Fruit fly (Drosophila melanogaster) whole organism, pupa: ENCODE results near the gene CG43338.

Experiments used
- CG10348 ChIP-seq: fragments of 200-800 bp; sonication (Bioruptor generic); IDR thresholded peaks from 2 replicates; pipeline ENCODE4 v1.3.6; 2022; ENCODE audit warnings: missing biosample characterization, missing genetic modification characterization
- CG12605 ChIP-seq: fragments of 200-800 bp; sonication (Bioruptor generic); IDR thresholded peaks from 2 replicates; pipeline ENCODE4 v1.3.6; 2022; ENCODE audit warnings: missing biosample characterization, missing genetic modification characterization
- CG14655 ChIP-seq: fragments of 200-800 bp; sonication (Bioruptor generic); optimal IDR thresholded peaks from 3 replicates; lab custom pipeline; 2017; ENCODE audit warnings: mild to moderate bottlenecking, missing biosample characterization, missing genetic modification reagents, missing genetic modification characterization
- CG15710 ChIP-seq: fragments of 200-800 bp; sonication (Bioruptor generic); optimal IDR thresholded peaks from 2 replicates; lab custom pipeline; 2018; ENCODE audit warnings: missing biosample characterization, mild to moderate bottlenecking, missing genetic modification characterization, moderate library complexity
- CG17806 ChIP-seq: fragments of 200-800 bp; sonication (Bioruptor generic); optimal IDR thresholded peaks from 2 replicates; lab custom pipeline; 2018; ENCODE audit warnings: missing biosample characterization, mild to moderate bottlenecking, missing genetic modification characterization, moderate library complexity
- CG32121 ChIP-seq: fragments of 200-800 bp; sonication (Bioruptor generic); IDR thresholded peaks from 2 replicates; pipeline ENCODE4 v1.3.6; 2022; ENCODE audit warnings: missing biosample characterization, missing genetic modification characterization
- CG34367 ChIP-seq: fragments of 200-800 bp; sonication (Bioruptor generic); optimal IDR thresholded peaks from 2 replicates; lab custom pipeline; 2018; ENCODE audit warnings: missing biosample characterization, mild to moderate bottlenecking, missing genetic modification characterization
- CG4496 ChIP-seq: fragments of 200-800 bp; sonication (Bioruptor generic); IDR thresholded peaks from 3 replicates; pipeline ENCODE4 v1.3.6; 2022; ENCODE audit warnings: missing biosample characterization, missing genetic modification characterization
- CG8301 ChIP-seq: fragments of 200-800 bp; sonication (Bioruptor generic); optimal IDR thresholded peaks from 2 replicates; lab custom pipeline; 2018; ENCODE audit warnings: missing biosample characterization, mild to moderate bottlenecking, missing genetic modification characterization
- CG9948 ChIP-seq: fragments of 200-800 bp; sonication (Bioruptor generic); optimal IDR thresholded peaks from 2 replicates; lab custom pipeline; 2018; ENCODE audit warnings: missing biosample characterization, mild to moderate bottlenecking, missing genetic modification characterization, moderate library complexity
- Ets98B ChIP-seq: fragments of 200-800 bp; sonication (Bioruptor generic); IDR thresholded peaks from 2 replicates; pipeline ENCODE4 v1.3.6; 2022; ENCODE audit warnings: missing biosample characterization, missing genetic modification characterization
- Pif1A ChIP-seq: fragments of 200-800 bp; sonication (Bioruptor generic); optimal IDR thresholded peaks from 3 replicates; lab custom pipeline; 2016; ENCODE audit warnings: missing biosample characterization, missing genetic modification characterization
- Snoo ChIP-seq: fragments of 200-800 bp; sonication (Bioruptor generic); optimal IDR thresholded peaks from 3 replicates; lab custom pipeline; 2017; ENCODE audit warnings: missing biosample characterization, mild to moderate bottlenecking, missing genetic modification characterization, inconsistent platforms

DNA sequence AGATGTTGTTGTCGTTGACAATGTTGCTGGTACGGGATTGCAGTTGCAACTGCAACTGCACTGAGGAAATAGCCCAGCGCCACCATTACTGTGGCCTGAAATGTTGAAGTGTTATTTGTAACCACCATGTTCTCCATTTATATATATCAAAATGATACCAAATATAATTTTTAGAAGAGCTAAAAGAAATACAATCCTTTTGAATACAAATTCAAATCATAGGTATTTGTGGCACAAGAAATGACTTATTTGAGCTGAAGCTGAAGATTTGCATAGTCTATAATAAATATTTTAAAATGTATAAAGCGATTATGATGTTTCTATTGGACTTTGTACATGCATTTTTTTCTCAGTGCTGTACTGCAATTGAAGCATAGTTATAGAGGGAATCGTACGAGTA, 48.5 kb upstream of the CG43338 start:
- TF ChIP-seq CG10348 (GFP tag; lab: Robert Waterston, UW) (no peak), Ets98B (no peak), CG8301 (tag; lab: Kevin White, UChicago) (no peak), CG32121 (GFP tag; lab: Robert Waterston, UW) (no peak), Snoo (tag; lab: Kevin White, UChicago) (no peak), Pif1A (GFP tag; lab: Kevin White, UChicago) (no peak), CG15710 (tag; lab: Kevin White, UChicago) (no peak), CG12605 (GFP tag; lab: Robert Waterston, UW) (no peak), CG9948 (no peak), CG17806 (tag; lab: Kevin White, UChicago) (no peak), CG14655 (no peak), CG34367 (tag; lab: Kevin White, UChicago) (no peak), CG4496 (GFP tag; lab: Robert Waterston, UW) (no peak)
